Worm (Caenorhabditis elegans) whole organism, L1 larva: ENCODE results near the gene cul-2.

Experiments used
- aly-2 ChIP-seq: fragments of 150-350 bp; optimal IDR thresholded peaks from 2 replicates; lab custom pipeline; 2014; ENCODE audit warnings: missing biosample characterization, missing genetic modification characterization
- elt-3 ChIP-seq, 6 experiments: fragments of 150-350 bp in 1 of 6; sonication (generic microtip); optimal IDR thresholded peaks; 2 replicates each; lab custom pipeline; 2017 to 2018; ENCODE audit warnings: missing biosample characterization in 6 of 6, missing genetic modification characterization in 6 of 6, inconsistent platforms in 1 of 6
- fos-1 ChIP-seq: fragments of 150-350 bp; optimal IDR thresholded peaks from 2 replicates; lab custom pipeline; 2014; ENCODE audit warnings: missing biosample characterization, missing genetic modification characterization
- lsy-2 ChIP-seq, 2 experiments: fragments of 150-350 bp; optimal IDR thresholded peaks; 2 replicates each; lab custom pipeline; 2014; ENCODE audit warnings: missing biosample characterization in 2 of 2, missing genetic modification characterization in 2 of 2
- nhr-12 ChIP-seq: sonication (generic microtip); optimal IDR thresholded peaks from 2 replicates; lab custom pipeline; 2017; ENCODE audit warnings: missing biosample characterization, missing genetic modification characterization
- nhr-19 ChIP-seq: fragments of 200-800 bp; sonication (Bioruptor generic); conservative IDR thresholded peaks from 2 replicates; pipeline ENCODE4 v1.3.6; 2022; ENCODE audit warnings: missing genetic modification characterization, missing compliant biosample characterization
- nhr-76 ChIP-seq: sonication (generic microtip); optimal IDR thresholded peaks from 2 replicates; lab custom pipeline; 2017; ENCODE audit warnings: missing biosample characterization, missing genetic modification characterization
- nhr-77 ChIP-seq: fragments of 150-350 bp; optimal IDR thresholded peaks from 2 replicates; lab custom pipeline; 2014; ENCODE audit warnings: missing biosample characterization, missing genetic modification characterization
- nhr-90 ChIP-seq: sonication (generic microtip); optimal IDR thresholded peaks from 2 replicates; lab custom pipeline; 2016; ENCODE audit warnings: mild to moderate bottlenecking, missing genetic modification characterization, missing compliant biosample characterization; ENCODE audit not compliant: poor library complexity
- snu-23 ChIP-seq: sonication (generic microtip); optimal IDR thresholded peaks from 2 replicates; lab custom pipeline; 2016; ENCODE audit warnings: missing genetic modification characterization, missing compliant biosample characterization
- unc-130 ChIP-seq: fragments of 150-350 bp; optimal IDR thresholded peaks from 2 replicates; lab custom pipeline; 2017; ENCODE audit warnings: missing biosample characterization, missing genetic modification characterization, inconsistent platforms
- unc-62 ChIP-seq: fragments of 150-350 bp; optimal IDR thresholded peaks from 2 replicates; lab custom pipeline; 2014; ENCODE audit warnings: missing biosample characterization, missing genetic modification reagents, missing genetic modification characterization
- zip-4 ChIP-seq: fragments of 200-800 bp; sonication (Bioruptor generic); optimal IDR thresholded peaks from 2 replicates; lab custom pipeline; 2018; ENCODE audit warnings: mild to moderate bottlenecking, missing genetic modification characterization, moderate library complexity, missing compliant biosample characterization
- ztf-11 ChIP-seq, 2 experiments: sonication (generic microtip); optimal IDR thresholded peaks; 2 replicates each; lab custom pipeline; 2016 to 2017; ENCODE audit warnings: missing genetic modification characterization in 2 of 2, missing biosample characterization in 1 of 2, missing compliant biosample characterization in 1 of 2

DNA sequence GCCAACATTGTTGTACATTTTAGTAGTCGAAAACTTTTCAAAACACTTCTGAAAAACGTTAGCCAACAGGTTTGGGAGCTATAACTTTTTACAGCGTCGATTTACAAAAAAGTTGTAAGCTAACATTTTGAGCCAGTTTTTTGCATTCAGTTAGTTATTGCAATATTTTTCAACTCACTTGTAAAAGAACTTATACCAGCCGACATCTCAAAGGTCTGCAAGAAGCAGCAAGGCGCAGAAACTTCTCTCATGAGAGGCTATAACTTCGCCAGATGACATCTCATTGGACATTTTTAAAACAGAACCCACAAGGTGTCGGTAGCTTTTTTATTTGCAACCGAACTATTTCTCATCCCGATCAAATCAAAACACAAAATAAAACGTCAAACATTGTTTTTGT lies 17.6 kb upstream of the cul-2 start:
- TF ChIP-seq unc-62 (GFP tag; lab: Kevin White, UChicago) (no peak), nhr-90 (no peak), nhr-12 (no peak), aly-2 (tag; lab: Kevin White, UChicago) (no peak), zip-4 (no peak), nhr-77 (tag; lab: Kevin White, UChicago) (no peak), snu-23 (GFP tag; lab: Kevin White, UChicago) (no peak), fos-1 (tag; lab: Kevin White, UChicago) (no peak), lsy-2 (tag; optimal IDR thresholded peaks at IDR 0.05; lab: Kevin White, UChicago) (no peak), elt-3 (tag; optimal IDR thresholded peaks at IDR 0.05; lab: Kevin White, UChicago) (no peak), nhr-19 (no peak), ztf-11 (tag; optimal IDR thresholded peaks at IDR 0.05; lab: Kevin White, UChicago) (no peak), unc-130 (no peak), nhr-76 (no peak)
